Fruit fly (Drosophila melanogaster): ENCODE results near the gene CG9522.

Gene CG9522

dm6 chrX:14866911-14867310, 18.3 kb upstream of the CG9522 start:
- TF ChIP-seq gl (tag; optimal IDR thresholded peaks at IDR 0.05) (no peak), CG14655 (GFP tag; optimal IDR thresholded peaks at IDR 0.05) (no peak), CG34367 (tag; optimal IDR thresholded peaks at IDR 0.05) (no peak), CG12605 (GFP tag; IDR thresholded peaks at IDR 0.05) (no peak), Pif1A (GFP tag; optimal IDR thresholded peaks at IDR 0.05) (no peak), CG17806 (tag; optimal IDR thresholded peaks at IDR 0.05) (no peak)

dm6 chrX:14862494-14862893, 13.9 kb upstream of the CG9522 start:
- no peak for TF ChIP-seq Ets98B (GFP tag; IDR thresholded peaks at IDR 0.05)
- no peak for TF ChIP-seq fd96Ca (GFP tag; IDR thresholded peaks at IDR 0.05)
- no peak for TF ChIP-seq CG8159 (tag; optimal IDR thresholded peaks at IDR 0.05)
- no peak for TF ChIP-seq CG15710 (tag; optimal IDR thresholded peaks at IDR 0.05)
- TF ChIP-seq gl (tag; optimal IDR thresholded peaks at IDR 0.05) = no peak
- no peak for TF ChIP-seq CG4496 (GFP tag; IDR thresholded peaks at IDR 0.05)
- no peak for TF ChIP-seq CG9948 (tag; optimal IDR thresholded peaks at IDR 0.05)
- no peak for TF ChIP-seq CG17806 (tag; optimal IDR thresholded peaks at IDR 0.05)
- TF ChIP-seq CG13204 (GFP tag; optimal IDR thresholded peaks at IDR 0.05) = no peak
- TF ChIP-seq Snoo (tag; optimal IDR thresholded peaks at IDR 0.05) = no peak
- TF ChIP-seq Pif1A (GFP tag; optimal IDR thresholded peaks at IDR 0.05) = no peak
- TF ChIP-seq CG14655 (GFP tag; optimal IDR thresholded peaks at IDR 0.05) = no peak

dm6 chrX:14858951-14859350, 10.3 kb upstream of the CG9522 start, which contains the start of gene CG46399:
Gene CG46399, plus strand, starts transcription at chrX:14859251.
- TF ChIP-seq Ets98B (GFP tag; IDR thresholded peaks at IDR 0.05) = no peak

- no peak for TF ChIP-seq EcR (GFP tag; optimal IDR thresholded peaks at IDR 0.05)
- peak; percentile 61; the same call in 2 of the 3 replicates for TF ChIP-seq CG4496 (GFP tag; IDR thresholded peaks at IDR 0.05)
- TF ChIP-seq CG34367 (tag; optimal IDR thresholded peaks at IDR 0.05) = no peak
- peak; percentile 77 for TF ChIP-seq CG32121 (GFP tag; IDR thresholded peaks at IDR 0.05)
- peak; percentile 46; the same call in 1 of the 3 replicates for TF ChIP-seq fd96Ca (GFP tag; IDR thresholded peaks at IDR 0.05)
These were observed 9.3 kb upstream of the CG9522 start for dm6 chrX:14857883-14858282.

DNA sequence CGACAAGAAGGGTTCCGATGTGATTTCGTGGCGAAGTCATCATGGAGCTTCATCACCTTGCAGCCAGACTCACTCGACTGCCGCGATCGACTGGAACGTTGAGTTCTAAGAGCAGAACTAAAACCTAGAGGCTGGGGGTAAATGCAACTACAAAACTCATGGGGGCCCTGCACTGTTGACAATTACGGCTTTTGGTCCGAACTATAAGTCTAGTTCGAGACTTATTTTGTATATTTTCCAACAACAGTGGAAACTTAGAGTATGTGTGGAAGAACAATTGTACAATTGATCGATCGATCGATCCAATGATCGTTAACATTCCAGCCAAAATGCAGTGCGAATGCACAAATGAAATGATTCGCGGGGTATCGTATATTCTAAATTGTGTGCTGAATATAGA, 7.7 kb upstream of the CG9522 start, which contains the start of gene CG9519:
Gene CG9519, minus strand, starts transcription at position 101 of the 400 bp plus-strand sequence.
- TF ChIP-seq Pif1A (GFP tag; optimal IDR thresholded peaks at IDR 0.05) (no peak), rn (GFP tag; IDR thresholded peaks at IDR 0.05) (no peak), CG17806 (tag; optimal IDR thresholded peaks at IDR 0.05) (no peak), CG8301 (tag; optimal IDR thresholded peaks at IDR 0.05) (no peak), gl (tag; optimal IDR thresholded peaks at IDR 0.05) (no peak), fd96Ca (GFP tag; IDR thresholded peaks at IDR 0.05) (no peak), CG34367 (tag; optimal IDR thresholded peaks at IDR 0.05) (no peak), CG13204 (GFP tag; optimal IDR thresholded peaks at IDR 0.05) (no peak), D1 (tag; optimal IDR thresholded peaks at IDR 0.05) (no peak), CG12605 (GFP tag; IDR thresholded peaks at IDR 0.05) (no peak), Snoo (tag; optimal IDR thresholded peaks at IDR 0.05) (no peak), CG10348 (GFP tag; IDR thresholded peaks at IDR 0.05) (no peak), EcR (GFP tag; optimal IDR thresholded peaks at IDR 0.05) (no peak), Pif1B (GFP tag; optimal IDR thresholded peaks at IDR 0.05) (no peak), CG9948 (tag; optimal IDR thresholded peaks at IDR 0.05) (no peak)

DNA sequence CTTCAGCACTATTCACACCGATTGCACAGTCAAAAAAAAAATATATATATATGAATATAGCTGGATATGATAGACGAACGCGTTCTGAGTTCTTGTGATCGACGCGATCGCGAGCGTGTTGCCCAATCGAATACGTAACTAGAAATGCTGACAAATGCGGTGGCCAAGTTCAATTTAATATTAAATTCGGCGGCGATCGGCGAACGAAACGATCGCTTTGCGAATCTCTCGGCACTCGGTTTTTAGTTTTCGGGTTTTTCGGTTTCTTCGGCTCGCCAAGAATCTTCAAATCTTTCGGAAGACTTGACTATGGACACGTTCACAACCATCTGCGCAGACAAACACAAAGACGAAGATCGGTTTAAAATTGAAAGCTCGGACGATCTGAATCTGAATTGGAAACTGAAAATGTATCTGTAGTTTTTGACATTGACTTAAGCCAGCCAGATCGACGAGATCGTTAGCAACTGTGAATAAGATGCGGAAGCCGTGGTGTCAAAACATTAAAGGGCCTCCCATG, 4.6 kb upstream of the CG9522 start, which contains the start of gene CG9521:
Gene CG9521, minus strand, starts transcription at position 117 of the 520 bp plus-strand sequence.
- no peak for TF ChIP-seq CG14655 (GFP tag; optimal IDR thresholded peaks at IDR 0.05)
- TF ChIP-seq CG8301 (tag; optimal IDR thresholded peaks at IDR 0.05) = no peak
- no peak for TF ChIP-seq CG13204 (GFP tag; optimal IDR thresholded peaks at IDR 0.05)
- no peak for TF ChIP-seq CG12605 (GFP tag; IDR thresholded peaks at IDR 0.05)

DNA sequence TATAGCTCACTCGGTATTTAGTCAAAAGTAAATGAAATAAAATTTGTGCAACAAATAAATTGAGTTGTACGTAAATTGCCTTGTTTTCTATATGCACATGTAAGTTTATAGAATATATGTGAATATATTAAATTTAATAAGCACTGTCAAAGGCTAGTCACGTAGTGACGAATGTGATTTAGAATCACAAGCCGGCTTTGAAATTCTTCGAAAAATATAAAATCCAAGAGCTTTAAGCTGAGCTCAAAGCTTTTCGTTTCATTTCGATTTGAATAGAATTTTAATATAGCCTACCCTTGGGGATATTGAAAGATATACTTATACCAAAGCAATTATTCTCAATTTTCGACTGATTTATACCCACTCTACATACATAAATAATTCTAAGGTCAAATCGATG, 1.5 kb upstream of the CG9522 start:
- TF ChIP-seq CG10348 (GFP tag; IDR thresholded peaks at IDR 0.05) (no peak), D1 (tag; optimal IDR thresholded peaks at IDR 0.05) (no peak), Pif1B (GFP tag; optimal IDR thresholded peaks at IDR 0.05) (no peak), CG8159 (tag; optimal IDR thresholded peaks at IDR 0.05) (no peak), rn (GFP tag; IDR thresholded peaks at IDR 0.05) (no peak), CG34367 (tag; optimal IDR thresholded peaks at IDR 0.05) (no peak), CG4496 (GFP tag; IDR thresholded peaks at IDR 0.05) (no peak), CG9948 (tag; optimal IDR thresholded peaks at IDR 0.05) (no peak), CG12605 (GFP tag; IDR thresholded peaks at IDR 0.05) (no peak), CG17806 (tag; optimal IDR thresholded peaks at IDR 0.05) (no peak), fd96Ca (GFP tag; IDR thresholded peaks at IDR 0.05) (no peak), Ets98B (GFP tag; IDR thresholded peaks at IDR 0.05) (no peak), CG14655 (GFP tag; optimal IDR thresholded peaks at IDR 0.05) (no peak), CG13204 (GFP tag; optimal IDR thresholded peaks at IDR 0.05) (no peak), CG32121 (GFP tag; IDR thresholded peaks at IDR 0.05) (no peak)
